Fruit fly (Drosophila melanogaster): ENCODE measurements around the gene SNCF.

dm6 chr3L:13426573-13426972, 48.2 kb downstream of the SNCF start, which contains the start of gene CG14105:
- TF ChIP-seq pad (GFP tag; optimal IDR thresholded peaks at IDR 0.05) (no peak), tj (GFP tag; optimal IDR thresholded peaks at IDR 0.05) (no peak), ovo (GFP tag; optimal IDR thresholded peaks at IDR 0.05) (no peak), CG11617 (GFP tag; optimal IDR thresholded peaks at IDR 0.05) (no peak), CG14711 (tag; optimal IDR thresholded peaks at IDR 0.05) (no peak), cnc (optimal IDR thresholded peaks at IDR 0.05) (no peak), CG12768 (GFP tag; optimal IDR thresholded peaks at IDR 0.05) (no peak), Hr96 (GFP tag; optimal IDR thresholded peaks at IDR 0.05) (no peak), CG7101 (tag; optimal IDR thresholded peaks at IDR 0.05) (no peak), Crg-1 (GFP tag; optimal IDR thresholded peaks at IDR 0.05) (no peak), CG1620 (GFP tag; optimal IDR thresholded peaks at IDR 0.05) (no peak), toe (GFP tag; optimal IDR thresholded peaks at IDR 0.05) (no peak), bab1 (GFP tag; optimal IDR thresholded peaks at IDR 0.05) (no peak), CG5204 (GFP tag; optimal IDR thresholded peaks at IDR 0.05) (no peak)

All from whole organism, adult.